Worm (Caenorhabditis elegans): ENCODE measurements around the gene Y55D5A.3.

Gene Y55D5A.3

ce11 chrIII:2975689-2976088 lies at the start of gene Y55D5A.3:
Gene Y55D5A.3 (minus strand): TSS chrIII:2975789.
- no peak for TF ChIP-seq nhr-84 (tag; optimal IDR thresholded peaks at IDR 0.05)

- TF ChIP-seq pqm-1 (tag; optimal IDR thresholded peaks at IDR 0.05) (no peak), fkh-8 (tag; optimal IDR thresholded peaks at IDR 0.05) (no peak), ceh-63 (GFP tag; optimal IDR thresholded peaks at IDR 0.05) (no peak), nhr-237 (tag; optimal IDR thresholded peaks at IDR 0.05) (no peak), unc-130 (tag; optimal IDR thresholded peaks at IDR 0.05) (no peak), alr-1 (tag; optimal IDR thresholded peaks at IDR 0.05; ENCODE audit: borderline replicate concordance) (no peak), nhr-11 (tag; optimal IDR thresholded peaks at IDR 0.05) (no peak), C16A3.4 (tag; optimal IDR thresholded peaks at IDR 0.05) (no peak), dpl-1 (GFP tag; optimal IDR thresholded peaks at IDR 0.05) (no peak), swsn-7 (tag; optimal IDR thresholded peaks at IDR 0.05) (no peak), nhr-90 (tag; optimal IDR thresholded peaks at IDR 0.05; ENCODE audit: poor library complexity) (no peak), ztf-4 (tag; optimal IDR thresholded peaks at IDR 0.05) (no peak), nhr-71 (tag; optimal IDR thresholded peaks at IDR 0.05) (no peak), ama-1 (optimal IDR thresholded peaks at IDR 0.05) (no peak), skn-1 (tag; optimal IDR thresholded peaks at IDR 0.05) (no peak)
These were observed 44.4 kb upstream of the Y55D5A.3 start for ce11 chrIII:3020035-3020434.

DNA sequence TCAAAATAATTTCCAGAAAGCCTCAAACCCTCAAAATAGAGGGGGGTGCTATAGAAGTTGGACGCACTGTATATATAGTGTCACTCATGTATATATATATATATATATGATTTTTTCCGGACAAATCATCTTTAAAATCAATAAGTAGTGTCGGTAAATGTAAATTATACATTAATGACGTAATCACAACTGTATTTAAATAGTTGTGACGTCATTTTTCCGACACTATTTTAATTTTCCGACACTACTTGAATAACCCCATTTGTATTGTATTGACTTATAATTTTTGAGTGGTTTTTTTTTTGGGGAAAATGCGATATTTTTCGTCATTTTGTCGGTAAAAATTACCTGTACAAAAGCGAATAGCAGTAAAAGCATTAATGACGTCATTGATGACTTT lies 43.2 kb upstream of the Y55D5A.3 start:
- no peak for TF ChIP-seq egl-13 (tag; optimal IDR thresholded peaks at IDR 0.05)
- TF ChIP-seq ceh-63 (GFP tag; optimal IDR thresholded peaks at IDR 0.05) = no peak
- no peak for TF ChIP-seq skn-1 (tag; optimal IDR thresholded peaks at IDR 0.05)
- TF ChIP-seq hlh-17 (GFP tag; optimal IDR thresholded peaks at IDR 0.05; ENCODE audit: borderline replicate concordance) = no peak
- no peak for TF ChIP-seq lin-15B (tag; optimal IDR thresholded peaks at IDR 0.05)
- no peak for TF ChIP-seq alr-1 (tag; optimal IDR thresholded peaks at IDR 0.05; ENCODE audit: borderline replicate concordance)
- no peak for TF ChIP-seq lir-3 (tag; optimal IDR thresholded peaks at IDR 0.05; ENCODE audit: poor library complexity)
- no peak for TF ChIP-seq jun-1 (tag; optimal IDR thresholded peaks at IDR 0.05)
- TF ChIP-seq ztf-4 (tag; optimal IDR thresholded peaks at IDR 0.05) = no peak
- no peak for TF ChIP-seq ceh-90 (tag; optimal IDR thresholded peaks at IDR 0.05)
- no peak for TF ChIP-seq hpl-2 (GFP tag; optimal IDR thresholded peaks at IDR 0.05)
- no peak for TF ChIP-seq fos-1 (tag; optimal IDR thresholded peaks at IDR 0.05)

- no peak for TF ChIP-seq lir-3 (tag; optimal IDR thresholded peaks at IDR 0.05; ENCODE audit: poor library complexity)
- TF ChIP-seq mab-9 (GFP tag; IDR thresholded peaks at IDR 0.05) = no peak
- TF ChIP-seq ets-5 (GFP tag; IDR thresholded peaks at IDR 0.05) = no peak
- no peak for TF ChIP-seq unc-86 (tag; optimal IDR thresholded peaks at IDR 0.05)
- TF ChIP-seq egl-27 (tag; optimal IDR thresholded peaks at IDR 0.05) = no peak
- no peak for TF ChIP-seq C04F5.9 (tag; optimal IDR thresholded peaks at IDR 0.05)
- no peak for TF ChIP-seq nhr-85 (tag)
- no peak for TF ChIP-seq nhr-237 (tag; optimal IDR thresholded peaks at IDR 0.05)
- no peak for TF ChIP-seq nhr-20 (tag; optimal IDR thresholded peaks at IDR 0.05)
- no peak for TF ChIP-seq jun-1 (tag; optimal IDR thresholded peaks at IDR 0.05)
- TF ChIP-seq dpl-1 (GFP tag; optimal IDR thresholded peaks at IDR 0.05) = no peak
- no peak for TF ChIP-seq swsn-7 (tag; optimal IDR thresholded peaks at IDR 0.05)
- TF ChIP-seq pag-3 (tag; optimal IDR thresholded peaks at IDR 0.05; ENCODE audit: borderline replicate concordance, insufficient read depth) = no peak
- no peak for TF ChIP-seq efl-1 (optimal IDR thresholded peaks at IDR 0.05)
- TF ChIP-seq efl-1 (GFP tag; optimal IDR thresholded peaks at IDR 0.05 in 1 of 2) = no peak
These were observed 19.7 kb upstream of the Y55D5A.3 start for ce11 chrIII:2995288-2995687.

- TF ChIP-seq mab-9 (GFP tag; IDR thresholded peaks at IDR 0.05) (no peak), pax-3 (tag; optimal IDR thresholded peaks at IDR 0.05) (no peak), snu-23 (GFP tag; optimal IDR thresholded peaks at IDR 0.05) (no peak), mdl-1 (tag; optimal IDR thresholded peaks at IDR 0.05) (no peak), snpc-4 (tag; optimal IDR thresholded peaks at IDR 0.05) (no peak), swsn-7 (tag; optimal IDR thresholded peaks at IDR 0.05) (no peak), dpl-1 (GFP tag; optimal IDR thresholded peaks at IDR 0.05) (no peak), ces-1 (GFP tag; optimal IDR thresholded peaks at IDR 0.05) (no peak), ztf-11 (tag; optimal IDR thresholded peaks at IDR 0.05) (no peak), lin-39 (tag; optimal IDR thresholded peaks at IDR 0.05) (no peak), nhr-20 (tag; optimal IDR thresholded peaks at IDR 0.05) (no peak), egl-13 (tag; optimal IDR thresholded peaks at IDR 0.05) (no peak), mef-2 (tag; optimal IDR thresholded peaks at IDR 0.05) (no peak), hlh-17 (GFP tag; optimal IDR thresholded peaks at IDR 0.05; ENCODE audit: borderline replicate concordance) (no peak)
These were observed 18.4 kb upstream of the Y55D5A.3 start for ce11 chrIII:2993963-2994362.
